Fruit fly (Drosophila melanogaster) whole organism, pupa: ENCODE data around the gene ro.

Experiments used
- CG10348 ChIP-seq: fragments of 200-800 bp; sonication (Bioruptor generic); IDR thresholded peaks from 2 replicates; pipeline ENCODE4 v1.3.6; 2022; ENCODE audit warnings: missing biosample characterization, missing genetic modification characterization
- CG14655 ChIP-seq: fragments of 200-800 bp; sonication (Bioruptor generic); optimal IDR thresholded peaks from 3 replicates; lab custom pipeline; 2017; ENCODE audit warnings: mild to moderate bottlenecking, missing biosample characterization, missing genetic modification reagents, missing genetic modification characterization
- CG17806 ChIP-seq: fragments of 200-800 bp; sonication (Bioruptor generic); optimal IDR thresholded peaks from 2 replicates; lab custom pipeline; 2018; ENCODE audit warnings: missing biosample characterization, mild to moderate bottlenecking, missing genetic modification characterization, moderate library complexity
- CG32121 ChIP-seq: fragments of 200-800 bp; sonication (Bioruptor generic); IDR thresholded peaks from 2 replicates; pipeline ENCODE4 v1.3.6; 2022; ENCODE audit warnings: missing biosample characterization, missing genetic modification characterization
- CG9948 ChIP-seq: fragments of 200-800 bp; sonication (Bioruptor generic); optimal IDR thresholded peaks from 2 replicates; lab custom pipeline; 2018; ENCODE audit warnings: missing biosample characterization, mild to moderate bottlenecking, missing genetic modification characterization, moderate library complexity
- Pif1B ChIP-seq: fragments of 200-800 bp; sonication (Bioruptor generic); optimal IDR thresholded peaks from 3 replicates; lab custom pipeline; 2016; ENCODE audit warnings: missing biosample characterization, missing genetic modification characterization
- gl ChIP-seq: fragments of 200-800 bp; sonication (Bioruptor generic); optimal IDR thresholded peaks from 2 replicates; lab custom pipeline; 2018; ENCODE audit warnings: missing biosample characterization, mild to moderate bottlenecking, missing genetic modification characterization
- rn ChIP-seq: fragments of 200-800 bp; sonication (Bioruptor generic); IDR thresholded peaks from 2 replicates; pipeline ENCODE4 v1.3.6; 2022; ENCODE audit warnings: missing biosample characterization, missing genetic modification characterization

dm6 chr3R:26876432-26876831 is 4.5 kb downstream of the ro start, which contains the start of gene CG5500:
- TF ChIP-seq CG17806 (tag; lab: Kevin White, UChicago) (no peak), gl (tag; lab: Kevin White, UChicago) (no peak), CG14655 (no peak), Pif1B (GFP tag; lab: Kevin White, UChicago) (no peak), CG10348 (GFP tag; lab: Robert Waterston, UW) (no peak), CG9948 (tag; lab: Kevin White, UChicago) (no peak), rn (GFP tag; lab: Robert Waterston, UW) (no peak), CG32121 (GFP tag; lab: Robert Waterston, UW) (no peak)
